Fruit fly (Drosophila melanogaster): ENCODE data around the gene CG17377.

Gene CG17377

DNA sequence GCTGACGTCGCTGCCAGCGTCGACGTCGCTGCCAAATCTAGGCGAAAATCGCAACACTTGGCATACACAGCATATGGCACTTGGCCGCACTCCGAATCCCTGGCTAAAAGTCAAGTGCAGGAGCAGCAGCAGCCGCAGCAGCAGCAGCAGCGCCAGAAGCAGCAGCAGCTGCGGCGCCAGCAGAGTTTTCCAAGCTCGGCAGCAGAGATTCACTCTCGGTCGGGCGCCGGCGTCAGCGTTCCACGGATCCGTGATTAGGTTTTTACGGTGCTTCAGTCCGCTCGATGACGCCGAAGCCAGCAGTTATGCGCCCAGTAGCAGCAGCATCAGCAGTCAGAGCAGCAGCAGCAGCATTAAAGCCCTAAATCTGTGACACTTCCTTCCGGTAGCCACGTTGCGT lies 19.4 kb upstream of the CG17377 start:
- TF ChIP-seq ey (GFP tag; optimal IDR thresholded peaks at IDR 0.05) (no peak), pan (optimal IDR thresholded peaks at IDR 0.05) (no peak), foxo (GFP tag; optimal IDR thresholded peaks at IDR 0.05) (no peak), brk (GFP tag; optimal IDR thresholded peaks at IDR 0.05) (no peak), Dfd (GFP tag; optimal IDR thresholded peaks at IDR 0.05) (peak; percentile 30)

DNA sequence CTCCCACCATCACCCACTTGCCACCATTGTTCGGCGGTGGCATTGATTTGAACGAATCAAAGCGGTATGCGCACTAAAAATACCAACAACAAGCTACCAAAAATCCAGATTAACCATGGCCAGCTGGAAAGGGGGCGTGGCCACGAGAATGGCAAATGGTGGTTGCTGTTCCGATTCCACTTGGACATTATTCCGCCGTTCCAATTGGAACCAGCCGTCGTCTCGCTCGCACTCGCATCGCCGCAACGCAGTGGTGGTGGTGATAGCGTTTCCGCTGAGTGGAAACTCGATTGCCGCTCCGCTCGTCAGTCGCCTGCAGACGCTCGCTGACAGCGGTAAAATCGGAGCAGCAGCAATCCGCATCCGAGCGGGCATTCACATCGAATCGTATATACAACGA lies 19.0 kb upstream of the CG17377 start, which contains the start of gene sens-2:
TSS of gene sens-2 (plus strand) at position 304 of the 400 bp plus-strand sequence.
- TF ChIP-seq Dfd (GFP tag; optimal IDR thresholded peaks at IDR 0.05): no peak
- no peak for TF ChIP-seq dmrt93B (GFP tag; optimal IDR thresholded peaks at IDR 0.05)
- no peak for TF ChIP-seq jim (GFP tag; optimal IDR thresholded peaks at IDR 0.05)
- no peak for TF ChIP-seq br (GFP tag; optimal IDR thresholded peaks at IDR 0.05)
- TF ChIP-seq Dif (GFP tag; optimal IDR thresholded peaks at IDR 0.05; ENCODE audit: partially characterized antibody): no peak
- no peak for TF ChIP-seq rgr (GFP tag; optimal IDR thresholded peaks at IDR 0.05)
- peak; percentile 12 for TF ChIP-seq h (GFP tag; optimal IDR thresholded peaks at IDR 0.05)
- TF ChIP-seq ey (GFP tag; optimal IDR thresholded peaks at IDR 0.05): no peak

DNA sequence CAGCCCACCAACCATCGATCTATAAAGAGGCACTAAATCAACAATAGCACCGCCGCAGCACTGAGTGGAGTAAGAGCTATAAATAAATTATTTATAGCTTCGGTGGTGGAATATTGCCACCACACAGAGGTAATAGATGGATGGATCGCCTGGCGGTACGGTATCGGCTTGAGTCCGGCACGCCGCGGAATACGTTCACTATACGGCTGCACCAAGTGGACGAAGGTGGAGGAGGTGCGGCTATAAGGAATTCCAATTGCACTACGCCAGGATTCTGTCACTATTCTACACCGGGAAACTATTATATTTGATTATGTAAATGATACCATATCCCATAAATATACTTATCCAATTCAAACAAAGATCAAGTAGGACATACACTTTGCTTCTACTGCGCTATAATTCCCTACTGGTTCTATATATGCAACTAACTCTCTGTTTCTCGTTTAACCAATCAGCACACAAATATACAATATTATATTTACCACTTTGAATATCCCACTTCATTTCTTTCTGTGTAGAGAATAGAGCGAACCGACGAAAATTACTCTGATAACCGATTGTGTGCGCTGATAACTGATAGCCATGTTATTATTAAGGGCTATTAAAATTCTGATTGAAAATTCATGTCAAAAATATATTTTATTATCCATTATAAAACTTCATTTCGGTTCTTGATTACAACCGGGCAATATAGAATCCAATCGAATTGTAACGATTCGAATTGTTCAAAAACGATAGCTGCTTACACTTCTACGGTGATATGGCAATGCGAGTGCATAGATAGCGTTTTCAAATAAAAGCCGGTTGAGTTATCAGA lies 16.8 kb upstream of the CG17377 start:
- TF ChIP-seq sv (GFP tag; optimal IDR thresholded peaks at IDR 0.05) (peak; percentile 17), Myc (optimal IDR thresholded peaks at IDR 0.05) (no peak)

DNA sequence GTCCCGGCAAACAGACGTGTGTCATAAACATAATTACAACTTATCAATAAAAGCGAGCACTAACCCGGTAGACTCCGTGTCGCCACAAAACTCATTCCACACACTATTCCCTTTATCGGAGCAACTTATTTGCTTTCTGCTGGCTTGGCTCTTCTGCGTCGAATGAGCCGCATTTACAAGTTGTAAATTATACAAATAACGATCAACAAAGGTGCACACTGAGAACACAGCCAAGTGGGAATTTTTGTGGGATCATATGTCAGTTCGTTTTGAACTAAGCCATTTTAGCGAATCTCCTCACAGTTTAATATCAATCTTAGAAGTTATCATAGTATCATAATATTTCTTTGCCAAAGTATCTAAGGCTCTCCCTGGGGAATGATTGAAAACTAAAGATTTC lies 15.7 kb upstream of the CG17377 start:
- TF ChIP-seq pan (optimal IDR thresholded peaks at IDR 0.05) (no peak), br (GFP tag; optimal IDR thresholded peaks at IDR 0.05) (no peak), sv (GFP tag; optimal IDR thresholded peaks at IDR 0.05) (no peak)

DNA sequence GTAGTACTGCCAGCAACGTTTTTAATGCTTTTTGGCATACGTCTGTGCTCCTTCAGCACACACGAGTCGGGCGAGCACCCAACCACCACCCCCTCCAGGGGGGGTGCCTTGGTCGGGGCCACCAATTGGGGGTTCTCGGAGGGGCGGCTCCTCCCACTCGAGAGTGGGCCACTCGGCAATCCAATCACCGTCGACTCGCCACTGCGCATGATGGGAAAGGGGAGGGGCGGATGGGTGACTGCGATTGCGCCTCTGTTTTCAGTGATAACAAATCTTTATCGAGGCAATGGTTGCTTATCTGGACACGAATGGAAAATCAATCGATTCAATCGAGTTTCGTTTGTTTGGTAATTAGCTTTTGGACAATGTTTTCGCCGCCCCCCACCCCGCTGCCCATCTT lies 14.9 kb upstream of the CG17377 start:
- TF ChIP-seq brk (GFP tag; optimal IDR thresholded peaks at IDR 0.05) (no peak), Mio (GFP tag; optimal IDR thresholded peaks at IDR 0.05) (no peak), Vsx2 (GFP tag; optimal IDR thresholded peaks at IDR 0.05; ENCODE audit: partially characterized antibody) (peak; percentile 60), HLH106 (tag; optimal IDR thresholded peaks at IDR 0.05) (no peak), CG32264 (GFP tag; optimal IDR thresholded peaks at IDR 0.05) (no peak), Dfd (GFP tag; optimal IDR thresholded peaks at IDR 0.05) (peak; percentile 98), CrebA (GFP tag; optimal IDR thresholded peaks at IDR 0.05; ENCODE audit: borderline replicate concordance) (no peak)

DNA sequence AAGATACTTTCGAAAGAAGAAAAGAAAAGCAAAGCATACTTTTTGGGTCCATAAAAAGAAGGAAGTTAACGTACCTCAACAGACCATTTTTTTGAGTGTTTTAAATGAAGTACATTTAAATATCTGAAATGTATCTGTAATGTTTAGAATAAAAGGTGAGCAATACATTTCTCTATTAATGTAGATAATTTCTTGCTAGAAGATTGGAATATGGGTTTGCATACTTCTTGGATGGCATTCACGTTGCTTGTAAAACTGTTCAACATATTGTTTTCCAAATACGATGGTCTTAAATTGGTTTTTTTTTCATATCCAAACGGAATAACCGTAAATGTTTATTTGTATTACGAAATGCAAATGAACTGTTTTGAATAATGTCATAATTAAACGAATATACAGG lies 3.1 kb upstream of the CG17377 start, which contains the start of gene CG17375:
TSS of gene CG17375 (minus strand) at position 10 of the 400 bp plus-strand sequence.
- peak; percentile 82 for TF ChIP-seq Myc (optimal IDR thresholded peaks at IDR 0.05)
- TF ChIP-seq Dfd (GFP tag; optimal IDR thresholded peaks at IDR 0.05): no peak

DNA sequence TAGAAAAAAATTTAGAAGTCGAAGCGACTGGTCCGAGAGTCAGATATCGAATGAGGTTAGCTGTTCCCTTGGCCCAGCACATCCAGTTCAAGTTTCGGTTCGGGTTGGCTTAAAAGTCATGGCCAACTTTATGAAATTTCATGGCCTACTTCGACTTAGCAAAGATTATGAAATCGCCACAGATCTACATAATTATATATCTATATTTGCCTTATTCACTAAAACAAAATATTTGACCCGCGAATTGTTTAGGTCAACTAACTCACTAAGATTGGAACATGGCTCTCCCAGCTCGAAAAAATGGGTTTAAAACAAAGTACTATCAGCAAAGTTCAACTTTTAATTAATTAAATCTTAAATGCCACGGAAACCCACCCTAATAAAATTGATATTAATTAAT lies 1.8 kb downstream of the CG17377 start, which contains the start of gene CG17376:
TSS of gene CG17376 (minus strand) at position 101 of the 400 bp plus-strand sequence.
- no peak for TF ChIP-seq CG32264 (GFP tag; optimal IDR thresholded peaks at IDR 0.05)
- no peak for TF ChIP-seq Abd-B (GFP tag; optimal IDR thresholded peaks at IDR 0.05)
- no peak for TF ChIP-seq dmrt93B (GFP tag; optimal IDR thresholded peaks at IDR 0.05)
- TF ChIP-seq Jra (GFP tag; optimal IDR thresholded peaks at IDR 0.05): no peak
- no peak for TF ChIP-seq psq (GFP tag; optimal IDR thresholded peaks at IDR 0.05)
- no peak for TF ChIP-seq sage (GFP tag; optimal IDR thresholded peaks at IDR 0.05)
- TF ChIP-seq h (GFP tag; optimal IDR thresholded peaks at IDR 0.05): no peak

DNA sequence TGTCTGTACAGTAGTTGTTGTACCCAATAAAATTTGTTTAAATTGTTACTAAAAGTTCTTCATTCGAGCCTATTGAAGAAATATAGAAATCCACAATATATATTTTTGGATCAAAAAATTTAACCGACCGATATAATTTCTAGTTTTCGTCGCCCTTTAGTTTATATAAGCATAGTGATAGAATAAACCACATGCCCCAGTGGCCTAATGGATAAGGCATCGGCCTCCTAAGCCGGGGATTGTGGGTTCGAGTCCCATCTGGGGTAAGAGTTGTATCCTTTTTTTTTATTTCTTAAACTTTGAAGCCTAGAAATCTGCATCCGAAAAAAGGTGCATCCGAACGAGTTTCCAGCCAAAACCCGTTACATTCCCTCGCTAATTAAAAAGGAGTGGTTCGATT lies 3.1 kb downstream of the CG17377 start:
- TF ChIP-seq h (GFP tag; optimal IDR thresholded peaks at IDR 0.05) (no peak), dl (GFP tag; optimal IDR thresholded peaks at IDR 0.05; ENCODE audit: insufficient read depth in 1 of 2, partially characterized antibody in 2 of 2) (no peak), brk (GFP tag; optimal IDR thresholded peaks at IDR 0.05) (no peak), CG9705 (GFP tag; optimal IDR thresholded peaks at IDR 0.05) (no peak), Hr83 (GFP tag; optimal IDR thresholded peaks at IDR 0.05; ENCODE audit: poor library complexity, severe bottlenecking) (no peak), br (GFP tag; optimal IDR thresholded peaks at IDR 0.05) (no peak), Hnf4 (GFP tag; optimal IDR thresholded peaks at IDR 0.05) (no peak)

Data from whole organism, wandering third instar larva.